Fruit fly (Drosophila melanogaster) whole organism, embryonic: Measurements from ENCODE around the gene bark.

Source experiments
- Ada2b ChIP-seq: fragments of 200-800 bp; sonication (Bioruptor generic); IDR thresholded peaks from 2 replicates; pipeline ENCODE4 v1.3.6; 2022; ENCODE audit warnings: missing biosample characterization, missing genetic modification characterization
- Asciz ChIP-seq: fragments of 200-800 bp; sonication (Bioruptor generic); optimal IDR thresholded peaks from 2 replicates; lab custom pipeline; 2017; ENCODE audit warnings: missing biosample characterization, mild to moderate bottlenecking, missing genetic modification characterization, missing genetic modification reagents
- B-H2 ChIP-seq: fragments of 200-800 bp; sonication (Bioruptor generic); optimal IDR thresholded peaks from 2 replicates; lab custom pipeline; 2018; ENCODE audit warnings: missing biosample characterization, mild to moderate bottlenecking, missing genetic modification characterization
- CG10147 ChIP-seq: fragments of 200-800 bp; sonication (Bioruptor generic); optimal IDR thresholded peaks from 2 replicates; lab custom pipeline; 2019; ENCODE audit warnings: missing biosample characterization, mild to moderate bottlenecking, missing genetic modification characterization, moderate library complexity
- CG10431 ChIP-seq: fragments of 200-800 bp; sonication (Bioruptor generic); optimal IDR thresholded peaks from 3 replicates; lab custom pipeline; 2018; ENCODE audit warnings: missing biosample characterization, mild to moderate bottlenecking, missing genetic modification characterization
- CG11504 ChIP-seq: fragments of 200-800 bp; sonication (Bioruptor generic); optimal IDR thresholded peaks from 3 replicates; lab custom pipeline; 2019; ENCODE audit warnings: missing biosample characterization, mild to moderate bottlenecking, missing genetic modification characterization, moderate library complexity
- CG12155 ChIP-seq: fragments of 200-800 bp; sonication (Bioruptor generic); optimal IDR thresholded peaks from 3 replicates; lab custom pipeline; 2016; ENCODE audit warnings: missing biosample characterization, missing genetic modification characterization
- CG13424 ChIP-seq: fragments of 200-800 bp; sonication (Bioruptor generic); optimal IDR thresholded peaks from 2 replicates; lab custom pipeline; 2019; ENCODE audit warnings: missing biosample characterization, mild to moderate bottlenecking, missing genetic modification characterization, moderate library complexity
- CG14014 ChIP-seq: fragments of 200-800 bp; sonication (Bioruptor generic); IDR thresholded peaks from 2 replicates; pipeline ENCODE4 v1.3.6; 2022; ENCODE audit warnings: missing biosample characterization, missing genetic modification characterization
- CG14441 ChIP-seq: fragments of 200-800 bp; sonication (Bioruptor generic); IDR thresholded peaks from 2 replicates; pipeline ENCODE4 v1.3.6; 2022; ENCODE audit warnings: missing biosample characterization, missing genetic modification characterization
- CG1602 ChIP-seq: fragments of 200-800 bp; sonication (Bioruptor generic); optimal IDR thresholded peaks from 3 replicates; lab custom pipeline; 2016; ENCODE audit warnings: missing biosample characterization, missing genetic modification characterization
- CG2199 ChIP-seq: fragments of 200-800 bp; sonication (Bioruptor generic); IDR thresholded peaks from 3 replicates; pipeline ENCODE4 v1.3.6; 2022; ENCODE audit warnings: missing biosample characterization, missing genetic modification characterization
- CG2712 ChIP-seq: fragments of 200-800 bp; optimal IDR thresholded peaks from 3 replicates; lab custom pipeline; 2019; ENCODE audit warnings: missing biosample characterization, mild to moderate bottlenecking, missing genetic modification characterization, moderate library complexity
- CG2875 ChIP-seq: fragments of 200-800 bp; sonication (Bioruptor generic); optimal IDR thresholded peaks from 2 replicates; lab custom pipeline; 2017; ENCODE audit warnings: missing biosample characterization, mild to moderate bottlenecking, missing genetic modification characterization, missing genetic modification reagents
- CG32767 ChIP-seq: fragments of 200-800 bp; sonication (Bioruptor generic); IDR thresholded peaks from 2 replicates; pipeline ENCODE4 v1.3.6; 2022; ENCODE audit warnings: missing biosample characterization, missing genetic modification characterization
- CG33213 ChIP-seq: fragments of 200-800 bp; sonication (Bioruptor generic); optimal IDR thresholded peaks from 3 replicates; lab custom pipeline; 2016; ENCODE audit warnings: missing biosample characterization, missing genetic modification characterization
- CG3847 ChIP-seq: fragments of 200-800 bp; sonication (Bioruptor generic); IDR thresholded peaks from 2 replicates; pipeline ENCODE4 v1.3.6; 2022; ENCODE audit warnings: missing biosample characterization, missing genetic modification characterization
- CG6683 ChIP-seq: fragments of 200-800 bp; sonication (Bioruptor generic); optimal IDR thresholded peaks from 2 replicates; lab custom pipeline; 2017; ENCODE audit warnings: missing biosample characterization, mild to moderate bottlenecking, missing genetic modification characterization, missing genetic modification reagents
- CG8359 ChIP-seq: fragments of 200-800 bp; sonication (Bioruptor generic); optimal IDR thresholded peaks from 2 replicates; lab custom pipeline; 2017; ENCODE audit warnings: missing biosample characterization, mild to moderate bottlenecking, missing genetic modification characterization, borderline replicate concordance
- CG9215 ChIP-seq: fragments of 200-800 bp; sonication (Bioruptor generic); IDR thresholded peaks from 2 replicates; pipeline ENCODE4 v1.3.6; 2022; ENCODE audit warnings: missing biosample characterization, missing genetic modification characterization
- GATAe ChIP-seq: fragments of 200-800 bp; sonication (Bioruptor generic); conservative IDR thresholded peaks from 2 replicates; pipeline ENCODE4 v1.3.6; 2022; ENCODE audit warnings: missing biosample characterization, missing genetic modification characterization
- Gsc ChIP-seq: fragments of 200-800 bp; sonication (Bioruptor generic); IDR thresholded peaks from 2 replicates; pipeline ENCODE4 v1.3.6; 2022; ENCODE audit warnings: missing biosample characterization, missing genetic modification characterization
- HLH54F ChIP-seq: fragments of 200-800 bp; sonication (Bioruptor generic); optimal IDR thresholded peaks from 3 replicates; lab custom pipeline; 2016; ENCODE audit warnings: missing biosample characterization, missing genetic modification characterization
- Max ChIP-seq: fragments of 200-800 bp; sonication (Bioruptor generic); optimal IDR thresholded peaks from 2 replicates; lab custom pipeline; 2016; ENCODE audit warnings: missing biosample characterization, mild to moderate bottlenecking, missing genetic modification characterization
- Mes4 ChIP-seq: fragments of 200-800 bp; sonication (Bioruptor generic); optimal IDR thresholded peaks from 2 replicates; lab custom pipeline; 2016; ENCODE audit warnings: missing biosample characterization, missing genetic modification characterization
- Nf-YC ChIP-seq: fragments of 200-800 bp; optimal IDR thresholded peaks from 3 replicates; lab custom pipeline; 2019; ENCODE audit warnings: missing biosample characterization, mild to moderate bottlenecking, missing genetic modification characterization, moderate library complexity
- Oli ChIP-seq: fragments of 200-800 bp; sonication (Bioruptor generic); optimal IDR thresholded peaks from 2 replicates; lab custom pipeline; 2018; ENCODE audit warnings: missing biosample characterization, mild to moderate bottlenecking, missing genetic modification characterization, moderate library complexity
- Rfx ChIP-seq: fragments of 200-800 bp; sonication (Bioruptor generic); IDR thresholded peaks from 2 replicates; pipeline ENCODE4 v1.3.6; 2022; ENCODE audit warnings: missing biosample characterization, missing genetic modification characterization
- Sin3A ChIP-seq: fragments of >200 bp; optimal IDR thresholded peaks from 2 replicates; lab custom pipeline; 2018
- TFAM ChIP-seq: fragments of 200-800 bp; sonication (Bioruptor generic); optimal IDR thresholded peaks from 2 replicates; lab custom pipeline; 2017; ENCODE audit warnings: missing biosample characterization, missing genetic modification characterization, inconsistent platforms
- YL-1 ChIP-seq: fragments of 200-800 bp; sonication (Bioruptor generic); optimal IDR thresholded peaks from 3 replicates; lab custom pipeline; 2017; ENCODE audit warnings: missing biosample characterization, mild to moderate bottlenecking, missing genetic modification characterization
- ase ChIP-seq: fragments of 200-800 bp; sonication (Bioruptor generic); IDR thresholded peaks from 3 replicates; pipeline ENCODE4 v1.3.6; 2022; ENCODE audit warnings: missing biosample characterization, missing genetic modification characterization
- bbx ChIP-seq: fragments of 200-800 bp; sonication (Bioruptor generic); IDR thresholded peaks from 2 replicates; pipeline ENCODE4 v1.3.6; 2022; ENCODE audit warnings: missing biosample characterization, missing genetic modification characterization; ENCODE audit not compliant: partially characterized antibody
- br ChIP-seq: fragments of >200 bp; optimal IDR thresholded peaks from 2 replicates; lab custom pipeline; 2017
- chif ChIP-seq, 2 experiments: fragments of 200-800 bp; sonication (Bioruptor generic); optimal IDR thresholded peaks; 3 replicates each; lab custom pipeline; 2016; ENCODE audit warnings: missing biosample characterization in 2 of 2, missing genetic modification characterization in 2 of 2
- corto ChIP-seq: fragments of 200-800 bp; sonication (Bioruptor generic); optimal IDR thresholded peaks from 2 replicates; lab custom pipeline; 2016; ENCODE audit warnings: missing biosample characterization, mild to moderate bottlenecking, missing genetic modification characterization, moderate library complexity
- crc ChIP-seq: fragments of 200-800 bp; sonication (Bioruptor generic); optimal IDR thresholded peaks from 2 replicates; lab custom pipeline; 2016; ENCODE audit warnings: missing biosample characterization, missing genetic modification characterization
- da ChIP-seq: fragments of 200-800 bp; sonication (Bioruptor generic); optimal IDR thresholded peaks from 2 replicates; lab custom pipeline; 2016; ENCODE audit warnings: missing biosample characterization, missing genetic modification characterization
- en ChIP-seq: fragments of 200-800 bp; sonication (Bioruptor generic); optimal IDR thresholded peaks from 2 replicates; lab custom pipeline; 2016; ENCODE audit warnings: missing biosample characterization, missing genetic modification characterization
- fd3F ChIP-seq: fragments of 200-800 bp; sonication (Bioruptor generic); optimal IDR thresholded peaks from 2 replicates; lab custom pipeline; 2018; ENCODE audit warnings: missing biosample characterization, mild to moderate bottlenecking, missing genetic modification characterization, moderate library complexity
- grn ChIP-seq: fragments of 200-800 bp; sonication (Bioruptor generic); optimal IDR thresholded peaks from 3 replicates; lab custom pipeline; 2017; ENCODE audit warnings: missing biosample characterization, missing genetic modification characterization
- mirr ChIP-seq: fragments of 200-800 bp; sonication (Bioruptor generic); optimal IDR thresholded peaks from 3 replicates; lab custom pipeline; 2018; ENCODE audit warnings: missing biosample characterization, mild to moderate bottlenecking, missing genetic modification characterization
- phol ChIP-seq: fragments of 200-800 bp; sonication (Bioruptor generic); optimal IDR thresholded peaks from 3 replicates; lab custom pipeline; 2018; ENCODE audit warnings: missing biosample characterization, mild to moderate bottlenecking, missing genetic modification characterization, moderate library complexity
- sc ChIP-seq, 3 experiments: fragments of >200 bp in 2 of 3; fragments of 200-800 bp in 1 of 3; sonication (Bioruptor generic) in 1 of 3; optimal IDR thresholded peaks; 2 replicates in 2 of 3; 3 replicates in 1 of 3; lab custom pipeline; 2017; ENCODE audit warnings: mild to moderate bottlenecking in 1 of 3, missing biosample characterization in 1 of 3, missing genetic modification characterization in 1 of 3, missing genetic modification reagents in 1 of 3
- shn ChIP-seq: fragments of 200-800 bp; sonication (Bioruptor generic); optimal IDR thresholded peaks from 3 replicates; lab custom pipeline; 2016; ENCODE audit warnings: missing biosample characterization, missing genetic modification characterization
- sna ChIP-seq: fragments of 200-800 bp; sonication (Bioruptor generic); IDR thresholded peaks from 2 replicates; pipeline ENCODE4 v1.3.6; 2022; ENCODE audit warnings: missing biosample characterization, missing genetic modification characterization; ENCODE audit not compliant: partially characterized antibody
- stc ChIP-seq: fragments of 200-800 bp; sonication (Bioruptor generic); IDR thresholded peaks from 2 replicates; pipeline ENCODE4 v1.3.6; 2022; ENCODE audit warnings: missing biosample characterization, missing genetic modification characterization
- tx ChIP-seq: fragments of 200-800 bp; sonication (Bioruptor generic); optimal IDR thresholded peaks from 2 replicates; lab custom pipeline; 2016; ENCODE audit warnings: missing biosample characterization, missing genetic modification characterization

bark gene

DNA sequence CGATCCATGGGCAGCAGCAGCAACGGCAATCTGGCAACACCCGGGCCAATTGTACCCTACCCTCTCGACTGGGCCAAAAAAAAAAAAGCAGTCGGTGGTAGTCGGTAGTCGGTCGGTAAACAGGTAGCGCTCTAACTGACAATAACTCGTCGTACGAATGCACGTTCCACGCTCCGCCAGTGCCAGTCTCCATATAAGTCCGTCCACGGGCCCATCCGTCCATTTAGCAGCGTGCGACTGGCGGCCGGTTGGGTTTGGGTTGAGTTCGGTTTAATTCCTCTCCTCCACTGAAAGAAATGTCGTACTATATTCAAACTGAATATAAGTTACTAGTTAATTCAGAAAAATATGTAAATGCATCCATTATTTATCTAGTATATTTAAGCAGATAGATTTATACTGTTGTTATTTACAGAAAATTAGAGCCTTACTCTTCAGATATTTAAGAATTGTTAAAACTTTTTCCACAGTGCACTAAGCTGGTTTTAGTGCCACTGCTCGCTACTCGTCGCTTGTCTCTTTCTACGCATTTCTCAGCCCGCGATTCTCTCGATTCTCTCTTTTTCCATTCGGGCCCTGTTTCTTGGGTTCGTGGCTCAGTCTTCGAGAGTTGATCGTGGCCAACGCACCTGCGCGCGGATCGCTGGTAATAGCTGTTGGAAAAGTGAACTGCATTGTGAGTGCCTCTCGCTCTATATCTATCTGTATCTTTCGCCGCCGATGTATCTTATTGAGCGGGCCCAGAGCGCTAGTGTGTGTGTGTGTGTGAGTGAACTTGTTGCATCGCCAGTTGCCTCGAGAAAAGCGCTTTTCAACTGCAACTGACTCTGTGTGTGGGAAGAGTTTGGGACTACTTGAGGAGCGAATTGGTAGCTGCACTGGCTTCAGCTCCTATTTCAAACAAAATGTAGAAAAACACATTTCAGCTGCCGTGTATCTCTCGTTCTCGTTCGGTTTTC lies 15.6 kb upstream of the bark start, which contains the start of gene bowl (continued):
- TF ChIP-seq Asciz (GFP tag; lab: Kevin White, UChicago) (peak; percentile 89), CG12155 (peak; percentile 97), en (GFP tag; lab: Kevin White, UChicago) (peak; percentile 82), TFAM (peak; percentile 46), CG13424 (tag; lab: Kevin White, UChicago) (peak; percentile 91), sc (optimal IDR thresholded peaks at IDR 0.05; lab: Kevin White, UChicago) (no peak), sc (GFP tag; optimal IDR thresholded peaks at IDR 0.05; lab: Kevin White, UChicago) (peak; percentile 96), CG33213 (peak; percentile 80), br (lab: Kevin White, UChicago) (no peak), CG2199 (GFP tag; lab: Robert Waterston, UW) (peak; percentile 11; the same call in 1 of the 3 replicates), CG6683 (peak; percentile 79), tx (GFP tag; lab: Kevin White, UChicago) (peak; percentile 80), Nf-YC (tag; lab: Kevin White, UChicago) (peak; percentile 74), CG9215 (GFP tag; lab: Robert Waterston, UW) (peak; percentile 91), mirr (GFP tag; lab: Kevin White, UChicago) (peak; percentile 42), stc (GFP tag; lab: Robert Waterston, UW) (peak; percentile 96), shn (peak; percentile 79), grn (GFP tag; lab: Kevin White, UChicago) (peak; percentile 68), HLH54F (GFP tag; lab: Kevin White, UChicago) (peak; percentile 90), Sin3A (lab: Kevin White, UChicago) (no peak), da (GFP tag; lab: Kevin White, UChicago) (peak; percentile 0), Max (peak; percentile 92), CG2712 (tag; lab: Kevin White, UChicago) (peak; percentile 96), CG8359 (GFP tag; lab: Kevin White, UChicago) (peak; percentile 77), CG14441 (peak; percentile 94), Rfx (GFP tag; lab: Robert Waterston, UW) (peak; percentile 97), CG10147 (GFP tag; lab: Kevin White, UChicago) (peak; percentile 83), crc (GFP tag; lab: Kevin White, UChicago) (peak; percentile 86), chif (GFP tag; optimal IDR thresholded peaks at IDR 0.05; lab: Kevin White, UChicago) (peak; percentile 93 to 97), phol (tag; lab: Kevin White, UChicago) (peak; percentile 93), Mes4 (GFP tag; lab: Kevin White, UChicago) (peak; percentile 90), YL-1 (GFP tag; lab: Kevin White, UChicago) (peak; percentile 70), CG1602 (GFP tag; lab: Kevin White, UChicago) (peak; percentile 97), CG3847 (peak; percentile 96), sna (GFP tag; lab: Robert Waterston, UW) (no peak; the same call in 1 of the 2 replicates), B-H2 (peak; percentile 39), corto (GFP tag; lab: Kevin White, UChicago) (peak; percentile 95), fd3F (GFP tag; lab: Kevin White, UChicago) (peak; percentile 75), CG2875 (GFP tag; lab: Kevin White, UChicago) (peak; percentile 95), CG14014 (GFP tag; lab: Robert Waterston, UW) (peak; percentile 96), CG32767 (peak; percentile 97), ase (GFP tag; lab: Robert Waterston, UW) (peak; percentile 94), GATAe (GFP tag; lab: Robert Waterston, UW) (peak; percentile 74; the same call in 1 of the 2 replicates), Gsc (GFP tag; lab: Robert Waterston, UW) (peak; percentile 91), CG10431 (GFP tag; lab: Kevin White, UChicago) (peak; percentile 78), CG11504 (tag; lab: Kevin White, UChicago) (peak; percentile 93), Ada2b (GFP tag; lab: Robert Waterston, UW) (peak; percentile 96), bbx (GFP tag; lab: Robert Waterston, UW) (0 out of 2 replicates have a peak, but pooled peaks have one; percentile 28), Oli (tag; lab: Kevin White, UChicago) (peak; percentile 98)
